Fruit fly (Drosophila melanogaster) Kc167 (cell line): ENCODE measurements around the gene GstZ2.

Experiments
- Myc ChIP-seq: fragments of >200 bp; optimal IDR thresholded peaks from 2 replicates; lab custom pipeline; 2017; ENCODE audit warnings: missing external identifiers
- Sin3A ChIP-seq: fragments of >200 bp; optimal IDR thresholded peaks from 2 replicates; lab custom pipeline; 2018; ENCODE audit warnings: missing external identifiers
- h ChIP-seq: fragments of >200 bp; optimal IDR thresholded peaks from 3 replicates; lab custom pipeline; 2018; ENCODE audit warnings: missing external identifiers
- insv ChIP-seq: fragments of >200 bp; optimal IDR thresholded peaks from 3 replicates; lab custom pipeline; 2018; ENCODE audit warnings: missing external identifiers
- psq ChIP-seq: fragments of >200 bp; optimal IDR thresholded peaks from 2 replicates; lab custom pipeline; 2017; ENCODE audit warnings: missing external identifiers
- ttk ChIP-seq: sonication (Bioruptor generic); optimal IDR thresholded peaks from 2 replicates; lab custom pipeline; 2017; ENCODE audit warnings: missing external identifiers

dm6 chr3R:9487561-9487960 lies 27.1 kb upstream of the GstZ2 start:
- TF ChIP-seq psq (lab: Kevin White, UChicago) = no peak
- TF ChIP-seq h (lab: Kevin White, UChicago) = no peak
- TF ChIP-seq Myc (lab: Kevin White, UChicago) = no peak
- TF ChIP-seq ttk (lab: Kevin White, UChicago) = no peak
- TF ChIP-seq Sin3A (lab: Kevin White, UChicago) = no peak
- TF ChIP-seq insv = no peak
